Worm (Caenorhabditis elegans): Measurements from ENCODE around the gene dyf-13.
A peak's percentile ranks its signal among the peaks of the same experiment; 100 is the strongest.

Gene dyf-13

DNA sequence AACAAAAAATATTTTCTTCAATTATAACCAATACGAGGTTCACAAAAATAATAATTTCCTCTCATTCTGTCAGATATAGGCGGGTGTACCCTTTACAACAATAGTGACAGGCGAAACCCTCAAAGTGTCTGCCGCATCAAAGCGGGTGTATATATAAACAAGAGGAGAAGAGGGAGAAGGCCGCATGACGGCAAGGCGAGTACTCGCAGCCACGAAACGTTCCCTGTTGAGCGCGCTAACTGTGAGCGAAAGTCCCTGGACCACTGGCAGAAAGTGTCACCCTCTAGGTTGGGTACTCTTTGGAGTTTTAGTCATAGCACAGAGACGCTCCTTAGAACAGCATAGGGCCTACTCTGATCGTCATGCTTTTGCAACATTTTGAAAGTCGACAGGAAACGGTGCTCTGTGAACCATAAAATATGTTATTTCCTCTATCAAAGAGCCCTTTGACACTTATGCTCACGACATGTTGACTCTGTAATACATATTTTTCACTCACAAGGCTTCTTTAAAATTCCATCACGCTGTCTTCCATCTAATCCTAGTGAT is 29.0 kb upstream of the dyf-13 start, which contains the start of gene pcrg-1 (continued):
- TF ChIP-seq nhr-25 (tag; optimal IDR thresholded peaks at IDR 0.05; ENCODE audit: borderline replicate concordance, insufficient read depth) (peak; percentile 69), lin-38 (GFP tag; IDR thresholded peaks at IDR 0.05) (peak; percentile 84), lin-13 (GFP tag; optimal IDR thresholded peaks at IDR 0.05) (peak; percentile 64), nhr-76 (tag; optimal IDR thresholded peaks at IDR 0.05) (no peak), pha-4 (GFP tag; IDR thresholded peaks at IDR 0.05) (peak; percentile 89), pha-4 (tag; optimal IDR thresholded peaks at IDR 0.05) (peak; percentile 42), unc-130 (GFP tag; optimal IDR thresholded peaks at IDR 0.05) (peak; percentile 47), T20F7.1 (GFP tag; optimal IDR thresholded peaks at IDR 0.05) (peak; percentile 35), zfp-2 (tag; optimal IDR thresholded peaks at IDR 0.05) (no peak), F26F4.8 (GFP tag; conservative IDR thresholded peaks at IDR 0.05) (peak; percentile 95), dmd-6 (GFP tag; IDR thresholded peaks at IDR 0.05) (peak; percentile 55), zip-11 (GFP tag; IDR thresholded peaks at IDR 0.05) (peak; percentile 66), nhr-102 (tag; optimal IDR thresholded peaks at IDR 0.05) (peak; percentile 59), F37D6.2 (tag; optimal IDR thresholded peaks at IDR 0.05) (peak; percentile 29), madf-9 (GFP tag; conservative IDR thresholded peaks at IDR 0.05) (peak; percentile 80), ztf-11 (tag; optimal IDR thresholded peaks at IDR 0.05) (no peak), egl-27 (tag; optimal IDR thresholded peaks at IDR 0.05) (no peak), R02D3.7 (tag; optimal IDR thresholded peaks at IDR 0.05) (no peak), ztf-7 (tag; optimal IDR thresholded peaks at IDR 0.05) (peak; percentile 57), T26A8.4 (GFP tag; IDR thresholded peaks at IDR 0.05) (peak; percentile 91), tra-1 (GFP tag; IDR thresholded peaks at IDR 0.05) (peak; percentile 83), F44E2.7 (GFP tag; IDR thresholded peaks at IDR 0.05) (peak; percentile 55; the same call in 1 of the 2 replicates), aly-2 (tag; optimal IDR thresholded peaks at IDR 0.05) (no peak), duxl-1 (tag; optimal IDR thresholded peaks at IDR 0.05; ENCODE audit: poor library complexity) (no peak), zip-2 (tag; optimal IDR thresholded peaks at IDR 0.05) (peak; percentile 35), mdt-29 (GFP tag; IDR thresholded peaks at IDR 0.05) (peak; percentile 80), zfp-3 (GFP tag; conservative IDR thresholded peaks at IDR 0.05) (peak; percentile 51; the same call in 1 of the 2 replicates), dpl-1 (GFP tag; optimal IDR thresholded peaks at IDR 0.05) (peak; percentile 50), lin-39 (tag; optimal IDR thresholded peaks at IDR 0.05) (no peak), pqm-1 (tag; optimal IDR thresholded peaks at IDR 0.05) (no peak), ceh-44 (GFP tag; IDR thresholded peaks at IDR 0.05) (peak; percentile 62; the same call in 1 of the 2 replicates), nhr-41 (GFP tag; IDR thresholded peaks at IDR 0.05) (peak; percentile 89), nhr-42 (GFP tag; IDR thresholded peaks at IDR 0.05) (peak; percentile 84), unc-62 (GFP tag; optimal IDR thresholded peaks at IDR 0.05 in 1 of 2) (peak in 1 of 2 experiments; percentile 81), unc-62 (tag; optimal IDR thresholded peaks at IDR 0.05) (no peak), ceh-20 (GFP tag; IDR thresholded peaks at IDR 0.05) (peak; percentile 79), fkh-10 (GFP tag; optimal IDR thresholded peaks at IDR 0.05) (no peak), dmd-9 (GFP tag; IDR thresholded peaks at IDR 0.05) (peak; percentile 78; the same call in 1 of the 2 replicates), jun-1 (tag; optimal IDR thresholded peaks at IDR 0.05) (no peak), ceh-32 (tag; optimal IDR thresholded peaks at IDR 0.05; ENCODE audit: poor library complexity) (no peak), lin-15B (tag; optimal IDR thresholded peaks at IDR 0.05) (no peak), ama-1 (optimal IDR thresholded peaks at IDR 0.05) (no peak), F10B5.3 (tag; optimal IDR thresholded peaks at IDR 0.05) (peak; percentile 72), cey-2 (tag; optimal IDR thresholded peaks at IDR 0.05; ENCODE audit: borderline replicate concordance, insufficient read depth) (no peak), ceh-28 (tag; optimal IDR thresholded peaks at IDR 0.05) (no peak), mes-2 (tag; optimal IDR thresholded peaks at IDR 0.05; ENCODE audit: poor library complexity, severe bottlenecking) (peak; percentile 73), unc-39 (tag; optimal IDR thresholded peaks at IDR 0.05) (no peak), dmd-8 (GFP tag; IDR thresholded peaks at IDR 0.05) (peak; percentile 94), lin-29 (GFP tag; IDR thresholded peaks at IDR 0.05) (peak; percentile 79), ces-1 (GFP tag; optimal IDR thresholded peaks at IDR 0.05) (no peak), fos-1 (tag; optimal IDR thresholded peaks at IDR 0.05) (no peak)

All from whole organism, L4 larva.